Worm (Caenorhabditis elegans) whole organism, L4/young adult: ENCODE measurements around the gene srx-63.

ENCODE experiments used
- W03F9.2 ChIP-seq: fragments of 150-350 bp; optimal IDR thresholded peaks from 2 replicates; lab custom pipeline; 2014; ENCODE audit warnings: missing biosample characterization, missing genetic modification characterization
- him-1 ChIP-seq: sonication (generic microtip); optimal IDR thresholded peaks from 2 replicates; lab custom pipeline; 2016; ENCODE audit warnings: missing genotype, missing genetic modification reagents, missing genetic modification characterization, missing compliant biosample characterization

- TF ChIP-seq W03F9.2 (no peak), him-1 (no peak)
These were observed 42.9 kb downstream of the srx-63 start, which contains the start of gene str-82 for ce11 chrV:3974361-3974760.
